Worm (Caenorhabditis elegans): ENCODE results near the gene C03A3.1.

C03A3.1 gene

DNA sequence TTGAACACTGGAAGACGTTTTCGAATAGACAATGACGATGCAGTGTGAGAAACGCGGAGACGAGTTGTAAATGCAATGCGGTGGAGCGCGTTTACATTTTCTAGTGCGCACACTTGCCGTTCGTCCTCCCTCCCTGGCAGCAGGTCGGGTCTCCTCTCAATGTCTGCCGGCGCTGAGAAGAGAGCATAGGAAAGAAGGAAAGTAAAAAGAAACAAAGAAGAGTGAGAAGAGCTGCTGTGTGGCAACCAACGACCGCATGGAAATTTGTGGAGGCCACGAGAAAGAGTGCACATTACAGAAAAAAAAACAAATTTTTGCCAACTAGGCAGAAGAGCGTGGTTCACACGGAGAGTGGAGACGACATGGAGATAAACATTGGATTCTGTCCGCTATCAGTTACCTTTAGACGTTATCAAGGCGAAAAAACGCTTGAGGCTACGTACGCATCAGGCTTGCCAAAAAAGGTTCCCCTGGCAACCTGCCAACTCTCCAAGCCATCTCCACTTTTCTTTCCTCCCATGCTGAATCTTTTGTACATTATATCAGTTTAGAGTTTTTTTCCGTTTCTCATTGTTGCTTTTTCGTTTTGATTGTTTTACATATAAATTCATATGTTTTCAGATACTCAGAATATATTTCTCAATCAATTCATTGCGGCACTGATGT is 42.6 kb downstream of the C03A3.1 start, which contains the start of the genes snrp-40.1 and F08G12.3:
snrp-40.1 (minus strand) TSS at position 143 of the 666 bp plus-strand sequence.
F08G12.3 (plus strand) TSS at position 616 of the 666 bp plus-strand sequence.
- TF ChIP-seq ceh-6 (GFP tag; optimal IDR thresholded peaks at IDR 0.05) (no peak), ceh-48 (tag; optimal IDR thresholded peaks at IDR 0.05) (no peak), zip-5 (tag; optimal IDR thresholded peaks at IDR 0.05) (no peak), pag-3 (tag; optimal IDR thresholded peaks at IDR 0.05; ENCODE audit: borderline replicate concordance) (no peak), hlh-8 (tag; optimal IDR thresholded peaks at IDR 0.05) (no peak), elt-2 (tag; optimal IDR thresholded peaks at IDR 0.05) (peak; percentile 62), fax-1 (tag; optimal IDR thresholded peaks at IDR 0.05) (no peak), hlh-15 (tag; optimal IDR thresholded peaks at IDR 0.05) (no peak), ceh-45 (GFP tag; IDR thresholded peaks at IDR 0.05) (no peak), hlh-6 (tag; optimal IDR thresholded peaks at IDR 0.05) (peak; percentile 61), unc-55 (GFP tag; optimal IDR thresholded peaks at IDR 0.05) (peak; percentile 80), pax-1 (tag; optimal IDR thresholded peaks at IDR 0.05) (no peak), pros-1 (tag; optimal IDR thresholded peaks at IDR 0.05) (peak; percentile 44), nhr-11 (tag; optimal IDR thresholded peaks at IDR 0.05) (no peak), sox-4 (tag; optimal IDR thresholded peaks at IDR 0.05) (no peak), pha-2 (tag; optimal IDR thresholded peaks at IDR 0.05) (no peak), pha-4 (tag; optimal IDR thresholded peaks at IDR 0.05) (no peak), sox-2 (GFP tag; IDR thresholded peaks at IDR 0.05) (no peak), unc-3 (GFP tag; conservative IDR thresholded peaks at IDR 0.05) (no peak), unc-3 (tag; optimal IDR thresholded peaks at IDR 0.05) (no peak), ceh-22 (tag; optimal IDR thresholded peaks at IDR 0.05) (no peak), C08G9.2 (tag; optimal IDR thresholded peaks at IDR 0.05) (peak; percentile 33), ceh-24 (tag; optimal IDR thresholded peaks at IDR 0.05) (no peak), rnt-1 (tag; optimal IDR thresholded peaks at IDR 0.05) (peak; percentile 51), ceh-34 (tag; optimal IDR thresholded peaks at IDR 0.05) (peak; percentile 85), ceh-18 (tag; optimal IDR thresholded peaks at IDR 0.05) (peak; percentile 84), sdc-2 (tag; optimal IDR thresholded peaks at IDR 0.05) (peak; percentile 49), ttx-3 (tag; optimal IDR thresholded peaks at IDR 0.05) (no peak), fkh-6 (tag; optimal IDR thresholded peaks at IDR 0.05) (no peak), ama-1 (optimal IDR thresholded peaks at IDR 0.05) (no peak), unc-86 (tag; optimal IDR thresholded peaks at IDR 0.05) (no peak), lim-6 (tag; optimal IDR thresholded peaks at IDR 0.05) (no peak), ahr-1 (tag; optimal IDR thresholded peaks at IDR 0.05) (no peak), unc-42 (tag; optimal IDR thresholded peaks at IDR 0.05) (peak; percentile 41), ceh-9 (tag; optimal IDR thresholded peaks at IDR 0.05) (no peak), F13H6.1 (tag; optimal IDR thresholded peaks at IDR 0.05) (no peak), elt-4 (tag; optimal IDR thresholded peaks at IDR 0.05) (no peak), tbx-7 (tag; optimal IDR thresholded peaks at IDR 0.05) (no peak), fkh-10 (GFP tag; optimal IDR thresholded peaks at IDR 0.05) (no peak), npax-4 (tag; optimal IDR thresholded peaks at IDR 0.05) (no peak), lin-11 (tag; optimal IDR thresholded peaks at IDR 0.05) (no peak), nhr-232 (tag; optimal IDR thresholded peaks at IDR 0.05) (no peak), C38D4.7 (GFP tag; optimal IDR thresholded peaks at IDR 0.05) (no peak), ref-2 (tag; optimal IDR thresholded peaks at IDR 0.05) (peak; percentile 68), gmeb-2 (tag; optimal IDR thresholded peaks at IDR 0.05) (no peak), che-1 (tag; optimal IDR thresholded peaks at IDR 0.05) (no peak), ceh-31 (tag; optimal IDR thresholded peaks at IDR 0.05) (peak; percentile 82), T23F11.4 (GFP tag; optimal IDR thresholded peaks at IDR 0.05) (no peak), ceh-2 (tag; optimal IDR thresholded peaks at IDR 0.05) (peak; percentile 54), K09A11.1 (tag; optimal IDR thresholded peaks at IDR 0.05; ENCODE audit: insufficient read depth) (no peak), ceh-19 (GFP tag; optimal IDR thresholded peaks at IDR 0.05) (peak; percentile 41), K02D7.2 (tag; optimal IDR thresholded peaks at IDR 0.05) (no peak), hlh-30 (tag; optimal IDR thresholded peaks at IDR 0.05; ENCODE audit: insufficient read depth) (peak; percentile 65), ceh-14 (tag; optimal IDR thresholded peaks at IDR 0.05) (peak; percentile 63)
